Fruit fly (Drosophila melanogaster) whole organism: ENCODE results near the gene side-III.

ENCODE experiments used
- CG8478 ChIP-seq: fragments of >200 bp; optimal IDR thresholded peaks from 2 replicates; lab custom pipeline; 2018; ENCODE audit warnings: inconsistent platforms
- EcR ChIP-seq, 2 experiments: fragments of >200 bp; optimal IDR thresholded peaks; 2 replicates each; lab custom pipeline; 2017; ENCODE audit warnings: missing biosample characterization in 2 of 2, missing genetic modification characterization in 2 of 2, missing genetic modification reagents in 2 of 2
- pan ChIP-seq: fragments of >200 bp; optimal IDR thresholded peaks from 2 replicates; lab custom pipeline; 2017

DNA sequence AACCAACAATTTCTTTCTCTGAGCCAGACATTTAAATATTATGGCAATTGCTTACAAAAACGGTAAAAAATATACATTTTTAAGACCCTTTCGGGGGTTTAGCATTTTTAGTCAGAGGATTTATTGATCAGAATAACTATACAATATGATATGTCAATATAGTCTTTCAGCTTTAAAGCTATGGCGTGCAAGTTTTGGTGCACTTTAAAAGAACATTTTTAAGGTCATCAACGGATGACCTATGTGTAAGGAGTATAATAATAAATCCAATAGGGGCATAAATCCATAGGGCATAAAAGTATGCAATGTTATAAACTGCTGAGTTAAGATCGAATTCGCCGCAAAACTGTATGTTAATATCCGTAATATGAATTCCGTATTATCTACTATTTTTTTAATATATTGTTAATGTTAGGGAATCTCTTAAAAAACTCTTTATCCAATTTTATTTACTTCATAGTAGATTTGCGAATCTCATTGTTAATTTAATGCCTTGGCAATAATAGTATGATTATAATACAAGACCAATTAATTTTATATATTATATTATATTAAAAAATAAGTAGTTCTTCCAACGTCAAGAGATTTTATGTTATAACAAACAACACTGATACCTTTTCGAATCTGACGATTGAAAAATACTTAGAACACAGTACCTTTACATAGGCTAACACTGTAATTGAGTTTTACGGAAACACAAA is 112.6 kb downstream of the side-III start, which contains the start of gene CG14676:
- TF ChIP-seq pan (lab: Kevin White, UChicago) (no peak), EcR (GFP tag; optimal IDR thresholded peaks at IDR 0.05; lab: Kevin White, UChicago) (no peak), CG8478 (no peak)
